Fruit fly (Drosophila melanogaster) whole organism, adult: ENCODE data around the gene lectin-29Ca.

ENCODE experiments used
- CG12768 ChIP-seq: fragments of 200-800 bp; sonication (Bioruptor generic); optimal IDR thresholded peaks from 2 replicates; lab custom pipeline; 2017; ENCODE audit warnings: missing biosample characterization, missing genetic modification characterization, mild to moderate bottlenecking, moderate library complexity, missing genetic modification reagents
- CG7101 ChIP-seq: fragments of 200-800 bp; sonication (Bioruptor generic); optimal IDR thresholded peaks from 2 replicates; lab custom pipeline; 2018; ENCODE audit warnings: missing biosample characterization, mild to moderate bottlenecking, missing genetic modification characterization, moderate library complexity
- Crg-1 ChIP-seq: fragments of 200-800 bp; sonication (Bioruptor generic); optimal IDR thresholded peaks from 2 replicates; lab custom pipeline; 2016; ENCODE audit warnings: missing biosample characterization, missing genetic modification characterization
- ovo ChIP-seq: fragments of 200-800 bp; sonication (Bioruptor generic); optimal IDR thresholded peaks from 2 replicates; lab custom pipeline; 2016; ENCODE audit warnings: missing biosample characterization, missing genetic modification characterization

dm6 chr2L:8344536-8344935 lies 49.5 kb downstream of the lectin-29Ca start:
- TF ChIP-seq Crg-1 (no peak), ovo (GFP tag; lab: Kevin White, UChicago) (no peak), CG7101 (tag; lab: Kevin White, UChicago) (no peak), CG12768 (GFP tag; lab: Kevin White, UChicago) (no peak)
